Worm (Caenorhabditis elegans): ENCODE measurements around the gene ech-3.

The ech-3 gene

ce11 chrV:8010846-8011245, 11.2 kb upstream of the ech-3 start, which contains the start of gene lmtr-2:
Gene lmtr-2, minus strand, starts transcription at chrV:8011106.
- TF ChIP-seq unc-62 (GFP tag; optimal IDR thresholded peaks at IDR 0.05): no peak

DNA sequence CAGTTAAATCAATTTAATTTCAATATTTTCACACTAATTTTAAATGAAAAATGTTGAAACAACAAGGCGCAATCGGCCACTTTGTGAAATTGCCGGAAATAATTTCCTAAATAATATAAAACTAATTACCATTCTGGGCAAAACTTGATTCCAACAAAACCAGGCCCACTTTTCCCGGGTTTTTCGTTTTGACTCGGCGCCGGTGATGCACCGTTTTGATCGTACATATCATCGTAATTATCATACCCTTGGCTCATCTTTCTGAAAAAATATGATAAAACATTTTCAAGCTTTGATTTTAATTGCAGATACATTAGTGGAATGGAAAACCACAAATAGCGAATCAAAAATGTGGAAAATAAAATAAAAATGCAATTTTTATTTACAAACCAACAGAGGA, 10.0 kb upstream of the ech-3 start, which contains the start of gene rpb-9:
Gene rpb-9, minus strand, starts transcription at position 314 of the 400 bp plus-strand sequence.
- TF ChIP-seq unc-62 (GFP tag; optimal IDR thresholded peaks at IDR 0.05): no peak

DNA sequence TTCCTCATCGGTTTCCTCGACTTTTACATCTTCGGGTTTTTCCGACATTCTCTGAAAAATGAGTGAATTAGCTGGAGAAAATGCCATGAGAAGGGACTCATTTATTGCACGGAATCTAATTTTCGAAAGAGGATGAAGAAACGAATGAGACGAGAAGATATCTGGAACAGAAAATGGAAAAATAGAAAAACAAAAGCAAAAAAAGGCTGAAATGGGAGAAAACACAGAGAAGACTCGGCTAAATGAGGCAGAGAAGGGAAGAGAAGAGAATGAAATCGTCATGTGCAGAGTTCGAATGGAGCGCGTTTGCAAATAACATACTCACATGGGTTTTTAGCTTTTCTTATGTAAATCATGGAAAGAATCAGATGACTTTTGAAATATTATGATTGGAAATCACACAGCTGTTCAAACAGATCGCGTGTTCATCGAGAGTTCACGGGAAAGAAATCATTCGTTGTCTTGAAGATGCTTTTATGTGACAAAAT, 8.1 kb upstream of the ech-3 start, which contains the start of gene Y97E10AR.6:
Gene Y97E10AR.6, minus strand, starts transcription at position 51 of the 488 bp plus-strand sequence.
- TF ChIP-seq unc-62 (GFP tag; optimal IDR thresholded peaks at IDR 0.05): no peak

- TF ChIP-seq unc-62 (GFP tag; optimal IDR thresholded peaks at IDR 0.05): no peak
These were observed 5.1 kb upstream of the ech-3 start, which contains the start of gene sptl-2 for ce11 chrV:8016928-8017327. Gene sptl-2, plus strand, starts transcription at chrV:8017207.

DNA sequence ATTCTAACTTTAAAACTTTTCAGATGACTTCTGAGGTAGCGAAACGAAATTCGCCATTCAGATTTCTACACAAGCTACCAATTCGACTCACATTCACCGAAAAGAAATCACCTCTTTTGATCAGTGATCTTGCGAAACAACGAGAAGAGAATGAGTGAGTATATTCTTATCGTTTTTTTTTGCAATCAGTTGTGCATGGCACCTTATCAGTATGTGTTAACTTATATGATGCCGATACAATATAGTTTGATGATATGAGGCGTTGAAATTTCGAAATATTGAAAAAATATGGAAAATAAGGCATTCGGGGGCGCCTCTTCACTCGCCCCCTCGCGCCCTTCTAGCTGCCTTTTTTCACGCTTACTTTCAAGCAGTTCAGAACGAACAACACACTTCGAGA, 4.1 kb upstream of the ech-3 start:
- TF ChIP-seq unc-62 (GFP tag; optimal IDR thresholded peaks at IDR 0.05): no peak

DNA sequence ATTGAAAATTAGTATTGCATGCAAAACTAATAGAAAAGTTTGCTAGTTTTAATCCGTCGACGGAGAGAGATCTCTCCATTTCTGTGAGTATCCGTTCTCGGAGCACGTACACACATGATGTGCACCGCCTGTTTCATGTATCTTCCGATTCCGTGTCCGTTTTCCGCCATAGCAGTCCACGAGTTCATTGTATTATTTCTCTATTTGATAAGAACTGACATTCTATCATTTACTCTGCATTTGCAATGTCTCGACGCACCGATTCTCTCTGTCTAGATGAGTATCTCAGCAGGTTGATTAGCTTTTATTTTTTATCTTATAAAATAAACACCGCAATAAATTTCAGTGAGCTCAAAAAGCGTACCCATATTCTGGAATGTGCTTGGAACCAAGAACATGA, 3.1 kb upstream of the ech-3 start:
- no peak for TF ChIP-seq unc-62 (GFP tag; optimal IDR thresholded peaks at IDR 0.05)

DNA sequence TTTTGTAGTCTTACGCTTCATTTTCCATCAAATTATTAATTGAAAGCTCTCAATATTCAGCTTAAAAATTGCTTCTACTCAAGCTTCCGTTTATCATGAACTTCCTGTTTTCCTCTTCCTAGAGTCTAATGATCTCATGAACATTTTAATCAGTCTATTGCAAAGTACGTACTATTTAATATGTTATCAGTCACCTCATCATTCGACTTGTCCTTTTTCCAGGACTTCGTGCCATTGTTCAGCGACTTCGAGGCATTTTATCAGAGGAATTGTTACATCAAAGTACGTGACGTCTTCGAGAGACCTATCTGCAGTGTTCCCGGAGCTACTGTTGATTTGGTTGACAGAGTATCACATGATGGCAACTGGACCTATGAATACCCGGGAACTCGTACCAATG, 2.2 kb upstream of the ech-3 start:
- TF ChIP-seq unc-62 (GFP tag; optimal IDR thresholded peaks at IDR 0.05): no peak

- TF ChIP-seq unc-62 (GFP tag; optimal IDR thresholded peaks at IDR 0.05): no peak
These were observed 2.7 kb downstream of the ech-3 start, which contains the start of gene F43H9.3 for ce11 chrV:8024752-8025151. Gene F43H9.3, minus strand, starts transcription at chrV:8024940.

ce11 chrV:8025259-8025658, 3.2 kb downstream of the ech-3 start:
- TF ChIP-seq unc-62 (GFP tag; optimal IDR thresholded peaks at IDR 0.05): no peak

ce11 chrV:8026343-8026742, 4.3 kb downstream of the ech-3 start, which contains the start of gene F43H9.4:
Gene F43H9.4, plus strand, starts transcription at chrV:8026708.
- no peak for TF ChIP-seq unc-62 (GFP tag; optimal IDR thresholded peaks at IDR 0.05)

DNA sequence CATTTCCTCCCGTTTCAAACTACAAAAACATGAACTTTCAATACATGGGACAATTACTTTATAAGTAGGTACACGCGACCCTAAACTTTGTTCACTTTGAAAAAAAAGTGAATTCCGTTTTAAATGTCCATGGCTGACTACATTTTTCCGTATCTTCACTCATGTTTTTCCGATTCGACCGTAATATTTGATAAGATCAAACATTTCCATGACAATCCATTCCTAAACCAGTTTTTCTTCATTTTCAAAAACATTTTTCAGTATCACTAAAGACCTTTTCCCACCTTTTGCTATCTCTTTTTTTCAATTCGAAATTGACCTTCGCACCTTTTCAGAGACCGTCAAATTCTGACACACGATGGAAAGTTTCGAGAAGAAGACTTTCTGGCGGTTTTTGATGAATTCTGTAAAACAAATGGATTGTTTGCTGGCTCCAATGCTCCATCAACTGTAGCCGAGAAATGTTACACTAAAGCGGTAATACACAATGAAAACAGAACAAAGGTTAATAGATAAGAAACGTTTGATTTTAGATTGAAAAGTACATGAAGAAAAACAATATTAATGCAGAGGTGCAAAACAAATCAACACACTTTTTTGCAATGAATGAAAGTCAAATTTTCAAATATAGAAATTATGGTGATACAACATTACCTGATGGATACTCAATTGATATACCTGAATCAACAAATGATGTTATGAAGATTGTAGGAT, 5.6 kb downstream of the ech-3 start:
- no peak for TF ChIP-seq unc-62 (GFP tag; optimal IDR thresholded peaks at IDR 0.05)

- no peak for TF ChIP-seq unc-62 (GFP tag; optimal IDR thresholded peaks at IDR 0.05)
These were observed 6.9 kb downstream of the ech-3 start, which contains the start of gene oma-2 for ce11 chrV:8028825-8029489. Gene oma-2, plus strand, starts transcription at chrV:8029439.

DNA sequence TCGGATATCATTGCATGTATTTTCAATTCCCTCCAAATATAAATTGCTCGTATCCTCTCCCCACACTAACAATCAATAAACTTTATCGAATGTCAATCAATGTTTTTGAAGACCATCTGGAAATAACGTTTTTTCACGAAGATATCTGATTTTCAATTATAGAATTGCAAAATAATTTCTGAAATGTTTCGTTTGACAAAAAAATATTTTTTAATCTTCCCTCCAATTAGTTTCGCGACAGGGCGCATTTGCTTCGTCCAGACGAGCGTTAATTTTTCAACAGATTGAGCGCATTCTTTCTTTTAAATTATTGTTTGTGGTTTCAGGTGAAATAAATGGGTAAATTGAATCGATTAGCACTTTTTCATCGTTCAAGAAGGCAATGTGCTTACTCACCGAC, 9.1 kb downstream of the ech-3 start, which contains the start of gene vars-1:
Gene vars-1, plus strand, starts transcription at position 291 of the 400 bp plus-strand sequence.
- TF ChIP-seq unc-62 (GFP tag; optimal IDR thresholded peaks at IDR 0.05): no peak

DNA sequence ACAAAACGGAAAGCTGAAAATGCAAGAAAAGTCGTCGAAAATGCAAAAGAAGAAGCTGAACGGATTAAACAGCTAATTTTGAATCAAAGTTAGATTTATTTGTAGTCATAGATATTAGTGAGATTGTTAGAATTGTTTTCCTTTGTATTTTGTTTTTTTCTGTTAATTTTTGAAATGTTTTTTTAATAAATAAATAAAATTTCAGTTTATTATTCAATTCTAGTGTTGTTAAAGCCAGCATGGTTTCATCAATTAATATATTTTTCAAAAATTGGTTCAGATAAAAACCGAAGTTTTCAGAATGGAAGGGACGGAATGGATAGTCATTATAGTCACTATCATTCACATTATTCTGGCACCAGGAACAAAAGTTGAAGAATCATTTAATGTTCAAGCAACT, 12.8 kb downstream of the ech-3 start, which contains the start of gene algn-12:
Gene algn-12, plus strand, starts transcription at position 301 of the 400 bp plus-strand sequence.
- no peak for TF ChIP-seq unc-62 (GFP tag; optimal IDR thresholded peaks at IDR 0.05)

- TF ChIP-seq unc-62 (GFP tag; optimal IDR thresholded peaks at IDR 0.05): no peak
These were observed 13.9 kb downstream of the ech-3 start, which contains the start of gene ZC513.14 for ce11 chrV:8035947-8036346. Gene ZC513.14, minus strand, starts transcription at chrV:8036047.

DNA sequence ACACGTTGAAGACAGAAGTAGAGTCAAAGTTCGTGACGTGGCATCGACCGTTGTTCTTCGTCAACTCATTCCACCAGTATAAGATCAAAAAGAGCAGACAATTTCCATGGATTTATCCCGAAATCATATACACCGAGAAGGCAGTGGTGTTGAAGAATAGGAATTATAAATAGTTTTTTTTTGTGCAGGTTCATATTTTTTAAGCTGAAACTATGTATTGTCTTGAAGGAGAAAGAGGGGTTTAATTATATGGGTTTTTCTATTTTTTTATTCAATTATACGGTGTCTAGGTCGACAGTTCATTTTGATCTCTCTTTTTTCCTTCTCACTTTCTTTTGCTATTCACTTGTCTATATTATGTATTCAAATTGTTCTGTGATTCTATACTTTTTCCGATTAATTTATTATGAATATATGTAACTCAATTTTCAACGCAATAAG, 17.1 kb downstream of the ech-3 start:
- TF ChIP-seq unc-62 (GFP tag; optimal IDR thresholded peaks at IDR 0.05): no peak

Measured in whole organism, dauer.